Worm (Caenorhabditis elegans) whole organism, L1 larva: ENCODE measurements around the gene R05D3.3.

Source experiments
- alr-1 ChIP-seq: fragments of 200-800 bp; sonication (Bioruptor generic); optimal IDR thresholded peaks from 2 replicates; lab custom pipeline; 2018; ENCODE audit warnings: borderline replicate concordance, mild to moderate bottlenecking, missing genetic modification characterization, missing compliant biosample characterization
- ceh-82 ChIP-seq, 3 experiments: fragments of 150-350 bp in 1 of 3; sonication (generic microtip) in 2 of 3; optimal IDR thresholded peaks; 2 replicates each; lab custom pipeline; 2014 to 2017; ENCODE audit warnings: missing biosample characterization in 3 of 3, missing genetic modification characterization in 3 of 3
- ces-1 ChIP-seq: fragments of 150-350 bp; optimal IDR thresholded peaks from 2 replicates; lab custom pipeline; 2014; ENCODE audit warnings: missing biosample characterization, missing genetic modification reagents, missing genetic modification characterization
- efl-3 ChIP-seq: fragments of 200-800 bp; sonication (Bioruptor generic); optimal IDR thresholded peaks from 2 replicates; lab custom pipeline; 2018; ENCODE audit warnings: mild to moderate bottlenecking, missing genetic modification characterization, missing compliant biosample characterization
- fos-1 ChIP-seq: fragments of 150-350 bp; optimal IDR thresholded peaks from 2 replicates; lab custom pipeline; 2014; ENCODE audit warnings: missing biosample characterization, missing genetic modification characterization
- hpl-2 ChIP-seq: fragments of 150-350 bp; optimal IDR thresholded peaks from 2 replicates; lab custom pipeline; 2014; ENCODE audit warnings: missing biosample characterization, missing genetic modification reagents, missing genetic modification characterization
- nhr-19 ChIP-seq: fragments of 200-800 bp; sonication (Bioruptor generic); conservative IDR thresholded peaks from 2 replicates; pipeline ENCODE4 v1.3.6; 2022; ENCODE audit warnings: missing genetic modification characterization, missing compliant biosample characterization
- nhr-237 ChIP-seq: fragments of 150-350 bp; optimal IDR thresholded peaks from 2 replicates; lab custom pipeline; 2014; ENCODE audit warnings: missing biosample characterization, missing genetic modification characterization
- nhr-77 ChIP-seq: fragments of 150-350 bp; optimal IDR thresholded peaks from 2 replicates; lab custom pipeline; 2014; ENCODE audit warnings: missing biosample characterization, missing genetic modification characterization
- pag-3 ChIP-seq: sonication (generic microtip); optimal IDR thresholded peaks from 2 replicates; lab custom pipeline; 2017; ENCODE audit warnings: missing genetic modification characterization, mild to moderate bottlenecking, missing compliant biosample characterization, antibody characterized with exemption, borderline replicate concordance; ENCODE audit not compliant: insufficient read depth
- snpc-4 ChIP-seq: fragments of 150-350 bp; optimal IDR thresholded peaks from 2 replicates; lab custom pipeline; 2014; ENCODE audit warnings: missing biosample characterization, missing genetic modification characterization
- unc-62 ChIP-seq: fragments of 150-350 bp; optimal IDR thresholded peaks from 2 replicates; lab custom pipeline; 2014; ENCODE audit warnings: missing biosample characterization, missing genetic modification reagents, missing genetic modification characterization

DNA sequence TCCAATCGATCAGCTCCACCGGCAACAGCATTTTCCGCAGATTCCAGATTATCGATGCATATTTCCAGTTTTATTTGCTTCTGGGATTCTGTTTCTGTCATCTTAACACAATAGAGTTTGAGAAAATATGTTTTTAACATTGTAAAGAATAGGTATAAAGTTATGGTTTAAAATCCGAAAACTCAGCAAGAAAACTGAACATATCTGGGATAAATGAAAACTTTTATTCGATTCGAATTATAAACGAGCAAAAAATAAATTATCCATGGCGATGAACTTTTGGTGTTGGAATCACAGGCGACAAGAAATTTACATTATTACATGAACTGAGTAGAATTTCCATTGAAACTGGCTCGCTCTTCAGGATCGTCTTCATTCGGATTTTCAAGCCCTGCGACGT, 39.7 kb downstream of the R05D3.3 start, which contains the start of gene cutc-1:
- no peak for TF ChIP-seq ceh-82 (tag; optimal IDR thresholded peaks at IDR 0.05; lab: Kevin White, UChicago)
- no peak for TF ChIP-seq pag-3 (tag; lab: Kevin White, UChicago)
- no peak for TF ChIP-seq alr-1
- no peak for TF ChIP-seq ces-1 (GFP tag; lab: Kevin White, UChicago)
- no peak for TF ChIP-seq nhr-77 (tag; lab: Kevin White, UChicago)
- no peak for TF ChIP-seq unc-62
- no peak for TF ChIP-seq nhr-19
- TF ChIP-seq fos-1 = no peak
- no peak for TF ChIP-seq efl-3
- no peak for TF ChIP-seq hpl-2 (GFP tag; lab: Kevin White, UChicago)
- TF ChIP-seq snpc-4 (tag; lab: Kevin White, UChicago) = no peak
- TF ChIP-seq nhr-237 (tag; lab: Kevin White, UChicago) = no peak
